Worm (Caenorhabditis elegans) whole organism, late embryonic: ENCODE measurements around the gene K06B4.15.

ENCODE experiments used
- F13H6.1 ChIP-seq: sonication (generic microtip); optimal IDR thresholded peaks from 2 replicates; lab custom pipeline; 2016; ENCODE audit warnings: missing genetic modification characterization, missing compliant biosample characterization
- T23F11.4 ChIP-seq: fragments of 200-800 bp; sonication (Bioruptor generic); optimal IDR thresholded peaks from 2 replicates; lab custom pipeline; 2018; ENCODE audit warnings: mild to moderate bottlenecking, missing genetic modification characterization, missing compliant biosample characterization
- ceh-9 ChIP-seq: sonication (generic microtip); optimal IDR thresholded peaks from 2 replicates; lab custom pipeline; 2016; ENCODE audit warnings: mild to moderate bottlenecking, missing genetic modification characterization, inconsistent platforms, missing compliant biosample characterization
- che-1 ChIP-seq: sonication (generic microtip); optimal IDR thresholded peaks from 2 replicates; lab custom pipeline; 2016; ENCODE audit warnings: mild to moderate bottlenecking, missing genetic modification characterization, missing compliant biosample characterization
- hlh-13 ChIP-seq: fragments of 200-800 bp; sonication (Bioruptor generic); optimal IDR thresholded peaks from 2 replicates; lab custom pipeline; 2018; ENCODE audit warnings: mild to moderate bottlenecking, missing genetic modification characterization, missing compliant biosample characterization
- madf-2 ChIP-seq: sonication (generic microtip); optimal IDR thresholded peaks from 2 replicates; lab custom pipeline; 2017; ENCODE audit warnings: missing genetic modification characterization, missing compliant biosample characterization
- pha-4 ChIP-seq: fragments of 150-350 bp; optimal IDR thresholded peaks from 2 replicates; lab custom pipeline; 2018; ENCODE audit warnings: missing biosample characterization, missing genetic modification reagents, missing genetic modification characterization
- rnt-1 ChIP-seq: sonication (generic microtip); optimal IDR thresholded peaks from 2 replicates; lab custom pipeline; 2016; ENCODE audit warnings: missing genetic modification characterization, missing compliant biosample characterization

ce11 chrV:15707982-15708381, 37.7 kb downstream of the K06B4.15 start:
- TF ChIP-seq che-1 (tag; lab: Kevin White, UChicago) (no peak), rnt-1 (tag; lab: Kevin White, UChicago) (no peak), ceh-9 (tag; lab: Kevin White, UChicago) (no peak), pha-4 (tag; lab: Kevin White, UChicago) (no peak), T23F11.4 (GFP tag; lab: Kevin White, UChicago) (no peak), madf-2 (tag; lab: Kevin White, UChicago) (no peak), hlh-13 (GFP tag; lab: Kevin White, UChicago) (no peak), F13H6.1 (tag; lab: Kevin White, UChicago) (no peak)
